Worm (Caenorhabditis elegans): ENCODE results near the gene msp-79.

The msp-79 gene

ce11 chrIV:9718396-9718795, 48.6 kb downstream of the msp-79 start (continued):
- TF ChIP-seq ctbp-1 (GFP tag; IDR thresholded peaks at IDR 0.05) = peak; percentile 61
- no peak for TF ChIP-seq fkh-10 (GFP tag; optimal IDR thresholded peaks at IDR 0.05)
- peak in 1 of 2 experiments; percentile 97 for TF ChIP-seq unc-62 (GFP tag; optimal IDR thresholded peaks at IDR 0.05 in 1 of 2)
- TF ChIP-seq unc-62 (tag; optimal IDR thresholded peaks at IDR 0.05) = no peak
- TF ChIP-seq dmd-6 (GFP tag; IDR thresholded peaks at IDR 0.05) = peak; percentile 93
- no peak for TF ChIP-seq ceh-28 (tag; optimal IDR thresholded peaks at IDR 0.05)
- TF ChIP-seq lin-1 (GFP tag; IDR thresholded peaks at IDR 0.05) = peak; percentile 67
- TF ChIP-seq nhr-10 (tag; optimal IDR thresholded peaks at IDR 0.05) = peak; percentile 27
- TF ChIP-seq nhr-11 (tag; optimal IDR thresholded peaks at IDR 0.05) = peak; percentile 57
- TF ChIP-seq dmd-8 (GFP tag; IDR thresholded peaks at IDR 0.05) = no peak
- TF ChIP-seq ama-1 (optimal IDR thresholded peaks at IDR 0.05) = no peak
- no peak for TF ChIP-seq ceh-82 (tag; optimal IDR thresholded peaks at IDR 0.05)
- TF ChIP-seq tra-1 (GFP tag; IDR thresholded peaks at IDR 0.05) = peak; percentile 78
- peak; percentile 18 for TF ChIP-seq jun-1 (tag; optimal IDR thresholded peaks at IDR 0.05)
- peak; percentile 83 for TF ChIP-seq mep-1 (tag; optimal IDR thresholded peaks at IDR 0.05)
- peak; percentile 45 for TF ChIP-seq lin-13 (GFP tag; optimal IDR thresholded peaks at IDR 0.05)
- TF ChIP-seq arid-1 (GFP tag; conservative IDR thresholded peaks at IDR 0.05) = 0 out of 2 replicates have a peak, but pooled peaks have one; percentile 12
- 0 out of 2 replicates have a peak, but pooled peaks have one; percentile 36 for TF ChIP-seq zfp-3 (GFP tag; conservative IDR thresholded peaks at IDR 0.05)
- no peak for TF ChIP-seq attf-4 (tag; optimal IDR thresholded peaks at IDR 0.05)
- TF ChIP-seq hlh-11 (tag; optimal IDR thresholded peaks at IDR 0.05) = peak; percentile 90
- TF ChIP-seq spr-1 (tag; optimal IDR thresholded peaks at IDR 0.05) = no peak
- peak; percentile 76 for TF ChIP-seq ceh-20 (GFP tag; IDR thresholded peaks at IDR 0.05)
- TF ChIP-seq mxl-3 (GFP tag; optimal IDR thresholded peaks at IDR 0.05) = peak; percentile 76
- TF ChIP-seq mxl-2 (GFP tag; conservative IDR thresholded peaks at IDR 0.05) = no peak
- peak; percentile 65 for TF ChIP-seq nhr-25 (tag; optimal IDR thresholded peaks at IDR 0.05; ENCODE audit: borderline replicate concordance, insufficient read depth)
- peak; percentile 15 for TF ChIP-seq ztf-7 (tag; optimal IDR thresholded peaks at IDR 0.05)
- peak; percentile 27 to 84 for TF ChIP-seq mdl-1 (tag; optimal IDR thresholded peaks at IDR 0.05)
- peak; percentile 84 for TF ChIP-seq nhr-48 (tag; optimal IDR thresholded peaks at IDR 0.05)
- peak; percentile 87 for TF ChIP-seq dve-1 (tag; optimal IDR thresholded peaks at IDR 0.05; ENCODE audit: insufficient read depth)

- TF ChIP-seq aha-1 (tag) = peak; percentile 86
- TF ChIP-seq ztf-7 (tag; optimal IDR thresholded peaks at IDR 0.05) = peak; percentile 95
- TF ChIP-seq D1046.2 (GFP tag; IDR thresholded peaks at IDR 0.05) = no peak
- no peak for TF ChIP-seq T26A8.4 (GFP tag; IDR thresholded peaks at IDR 0.05)
- peak in 1 of 2 experiments; percentile 16 for TF ChIP-seq unc-62 (GFP tag; optimal IDR thresholded peaks at IDR 0.05 in 1 of 2)
- TF ChIP-seq unc-62 (tag; optimal IDR thresholded peaks at IDR 0.05) = no peak
These were observed 49.1 kb downstream of the msp-79 start for ce11 chrIV:9717844-9718243.

Data from whole organism, L4 larva.